Fruit fly (Drosophila melanogaster) whole organism, pupa: ENCODE results near the gene ETHR.

ENCODE experiments used
- CG10348 ChIP-seq: fragments of 200-800 bp; sonication (Bioruptor generic); IDR thresholded peaks from 2 replicates; pipeline ENCODE4 v1.3.6; 2022; ENCODE audit warnings: missing biosample characterization, missing genetic modification characterization
- CG8301 ChIP-seq: fragments of 200-800 bp; sonication (Bioruptor generic); optimal IDR thresholded peaks from 2 replicates; lab custom pipeline; 2018; ENCODE audit warnings: missing biosample characterization, mild to moderate bottlenecking, missing genetic modification characterization
- Ets98B ChIP-seq: fragments of 200-800 bp; sonication (Bioruptor generic); IDR thresholded peaks from 2 replicates; pipeline ENCODE4 v1.3.6; 2022; ENCODE audit warnings: missing biosample characterization, missing genetic modification characterization
- gl ChIP-seq: fragments of 200-800 bp; sonication (Bioruptor generic); optimal IDR thresholded peaks from 2 replicates; lab custom pipeline; 2018; ENCODE audit warnings: missing biosample characterization, mild to moderate bottlenecking, missing genetic modification characterization

DNA sequence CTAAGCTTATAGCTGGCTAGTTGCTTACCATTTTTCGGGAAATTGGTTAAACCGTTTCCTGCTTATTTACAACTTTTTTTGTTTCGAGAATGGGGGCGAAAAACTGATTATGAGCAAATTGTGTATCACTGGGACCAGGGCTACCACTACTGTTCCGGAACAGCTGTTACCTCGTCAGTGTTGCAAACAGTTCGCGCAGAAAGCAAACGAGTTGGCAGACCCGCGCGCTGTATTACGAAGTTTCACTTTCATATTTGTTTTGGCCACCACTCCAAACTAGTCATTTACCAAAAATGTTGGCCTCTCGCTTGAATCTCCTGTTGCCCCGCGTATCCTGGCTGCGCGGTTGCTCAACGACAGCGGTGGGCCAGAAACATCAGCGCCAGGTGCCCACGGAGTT is 23.1 kb downstream of the ETHR start, which contains the start of the genes AP-2sigma and Idi:
- TF ChIP-seq CG8301 (tag; lab: Kevin White, UChicago): no peak
- no peak for TF ChIP-seq gl (tag; lab: Kevin White, UChicago)
- no peak for TF ChIP-seq CG10348 (GFP tag; lab: Robert Waterston, UW)
- no peak for TF ChIP-seq Ets98B (GFP tag; lab: Robert Waterston, UW)
